Worm (Caenorhabditis elegans) whole organism, young adult: ENCODE results near the gene M01F1.9.

Source experiments
- B0336.3 ChIP-seq: fragments of 200-800 bp; sonication (Bioruptor generic); IDR thresholded peaks from 2 replicates; pipeline ENCODE4 v1.3.6; 2022; ENCODE audit warnings: missing genetic modification characterization, missing compliant biosample characterization
- D2030.7 ChIP-seq: fragments of 200-800 bp; sonication (Bioruptor generic); IDR thresholded peaks from 2 replicates; pipeline ENCODE4 v1.3.6; 2022; ENCODE audit warnings: missing genetic modification reagents, missing genetic modification characterization, missing compliant biosample characterization
- F33H1.4 ChIP-seq: fragments of 200-800 bp; sonication (Bioruptor generic); IDR thresholded peaks from 2 replicates; pipeline ENCODE4 v1.3.6; 2022; ENCODE audit warnings: missing genetic modification reagents, missing genetic modification characterization, missing compliant biosample characterization
- F49E8.2 ChIP-seq: sonication (generic microtip); optimal IDR thresholded peaks from 3 replicates; lab custom pipeline; 2017; ENCODE audit warnings: missing genetic modification characterization, mild to moderate bottlenecking, missing compliant biosample characterization, antibody characterized with exemption, moderate library complexity; ENCODE audit not compliant: insufficient read depth
- T26A5.8 ChIP-seq: sonication (generic microtip); optimal IDR thresholded peaks from 2 replicates; lab custom pipeline; 2016; ENCODE audit warnings: missing genetic modification characterization, missing compliant biosample characterization
- Y56A3A.18 ChIP-seq: fragments of 200-800 bp; sonication (Bioruptor generic); IDR thresholded peaks from 2 replicates; pipeline ENCODE4 v1.3.6; 2022; ENCODE audit warnings: missing genetic modification reagents, missing genetic modification characterization, missing compliant biosample characterization
- atf-7 ChIP-seq: sonication (generic microtip); optimal IDR thresholded peaks from 2 replicates; lab custom pipeline; 2017; ENCODE audit warnings: mild to moderate bottlenecking, missing genetic modification characterization, missing compliant biosample characterization
- attf-6 ChIP-seq: fragments of 200-800 bp; sonication (Bioruptor generic); IDR thresholded peaks from 2 replicates; pipeline ENCODE4 v1.3.6; 2022; ENCODE audit warnings: missing genetic modification reagents, missing genetic modification characterization, missing compliant biosample characterization
- bed-2 ChIP-seq: fragments of 200-800 bp; sonication (Bioruptor generic); IDR thresholded peaks from 2 replicates; pipeline ENCODE4 v1.3.6; 2022; ENCODE audit warnings: missing genetic modification reagents, missing genetic modification characterization, missing compliant biosample characterization
- cebp-1 ChIP-seq, 2 experiments: fragments of 200-800 bp in 1 of 2; sonication (Bioruptor generic) in 1 of 2; sonication (generic microtip) in 1 of 2; IDR thresholded peaks in 1 of 2; optimal IDR thresholded peaks in 1 of 2; 2 replicates each; pipeline versions ENCODE4 v1.3.6 to Lab custom; 2017 to 2022; ENCODE audit warnings: missing compliant biosample characterization in 2 of 2, missing genetic modification characterization in 2 of 2, mild to moderate bottlenecking in 1 of 2, missing genetic modification reagents in 1 of 2, moderate library complexity in 1 of 2
- cebp-2 ChIP-seq: fragments of 200-800 bp; sonication (Bioruptor generic); IDR thresholded peaks from 2 replicates; pipeline ENCODE4 v1.3.6; 2022; ENCODE audit warnings: missing genetic modification characterization, missing compliant biosample characterization
- chd-7 ChIP-seq: sonication (generic microtip); optimal IDR thresholded peaks from 2 replicates; lab custom pipeline; 2016; ENCODE audit warnings: mild to moderate bottlenecking, missing genetic modification characterization, moderate library complexity, missing compliant biosample characterization
- dpl-1 ChIP-seq: fragments of 150-350 bp; optimal IDR thresholded peaks from 2 replicates; lab custom pipeline; 2014; ENCODE audit warnings: missing biosample characterization, missing genetic modification reagents, missing genetic modification characterization
- egl-18 ChIP-seq: fragments of 200-800 bp; sonication (Bioruptor generic); IDR thresholded peaks from 2 replicates; pipeline ENCODE4 v1.3.6; 2022; ENCODE audit warnings: missing genetic modification reagents, missing genetic modification characterization, missing compliant biosample characterization
- him-1 ChIP-seq: sonication (generic microtip); optimal IDR thresholded peaks from 2 replicates; lab custom pipeline; 2016; ENCODE audit warnings: missing genotype, missing genetic modification reagents, missing genetic modification characterization, missing compliant biosample characterization
- hlh-12 ChIP-seq: sonication (generic microtip); optimal IDR thresholded peaks from 2 replicates; lab custom pipeline; 2016; ENCODE audit warnings: missing genetic modification characterization, missing compliant biosample characterization
- hmg-1.2 ChIP-seq: fragments of 200-800 bp; sonication (Bioruptor generic); IDR thresholded peaks from 2 replicates; pipeline ENCODE4 v1.3.6; 2022; ENCODE audit warnings: missing genetic modification reagents, missing genetic modification characterization, missing compliant biosample characterization
- lin-26 ChIP-seq: fragments of 200-800 bp; sonication (Bioruptor generic); IDR thresholded peaks from 2 replicates; pipeline ENCODE4 v1.3.6; 2022; ENCODE audit warnings: missing genetic modification reagents, missing genetic modification characterization, missing compliant biosample characterization
- lin-35 ChIP-seq, 3 experiments: fragments of 150-350 bp in 2 of 3; sonication (generic microtip) in 1 of 3; optimal IDR thresholded peaks; 2 replicates each; lab custom pipeline; 2014 to 2018; ENCODE audit warnings: missing biosample characterization in 3 of 3, missing genetic modification characterization in 3 of 3, missing genetic modification reagents in 3 of 3
- lsl-1 ChIP-seq: fragments of 200-800 bp; sonication (Bioruptor generic); optimal IDR thresholded peaks from 2 replicates; lab custom pipeline; 2018; ENCODE audit warnings: mild to moderate bottlenecking, missing genetic modification characterization, moderate library complexity, missing compliant biosample characterization
- lsy-27 ChIP-seq: sonication (generic microtip); optimal IDR thresholded peaks from 2 replicates; lab custom pipeline; 2017; ENCODE audit warnings: missing genetic modification characterization, mild to moderate bottlenecking, missing compliant biosample characterization, antibody characterized with exemption, missing genotype, borderline replicate concordance; ENCODE audit not compliant: insufficient read depth
- nfyb-1 ChIP-seq: fragments of 200-800 bp; sonication (Bioruptor generic); IDR thresholded peaks from 2 replicates; pipeline ENCODE4 v1.3.6; 2022; ENCODE audit warnings: missing genetic modification reagents, missing genetic modification characterization, missing compliant biosample characterization
- nhr-80 ChIP-seq: sonication (generic microtip); optimal IDR thresholded peaks from 2 replicates; lab custom pipeline; 2016; ENCODE audit warnings: missing genetic modification characterization, missing compliant biosample characterization
- pha-4 ChIP-seq: fragments of 150-350 bp; sonication (generic microtip); optimal IDR thresholded peaks from 2 replicates; lab custom pipeline; 2014; ENCODE audit warnings: missing biosample characterization, missing genetic modification reagents, missing genetic modification characterization
- sea-2 ChIP-seq: fragments of 200-800 bp; sonication (Bioruptor generic); IDR thresholded peaks from 2 replicates; pipeline ENCODE4 v1.3.6; 2022; ENCODE audit warnings: missing genetic modification characterization, missing compliant biosample characterization
- snpc-3.4 ChIP-seq: sonication (generic microtip); optimal IDR thresholded peaks from 2 replicates; lab custom pipeline; 2017; ENCODE audit warnings: missing genetic modification characterization, mild to moderate bottlenecking, missing compliant biosample characterization, antibody characterized with exemption, moderate library complexity, missing genotype, missing genetic modification reagents
- tbp1 ChIP-seq: fragments of 200-800 bp; sonication (Bioruptor generic); optimal IDR thresholded peaks from 2 replicates; lab custom pipeline; 2018; ENCODE audit warnings: mild to moderate bottlenecking, missing genetic modification characterization, missing compliant biosample characterization
- tlf-1 ChIP-seq: fragments of 200-800 bp; sonication (Bioruptor generic); optimal IDR thresholded peaks from 2 replicates; lab custom pipeline; 2018; ENCODE audit warnings: mild to moderate bottlenecking, missing genetic modification characterization, missing compliant biosample characterization
- xnd-1 ChIP-seq: sonication (generic microtip); optimal IDR thresholded peaks from 2 replicates; lab custom pipeline; 2016; ENCODE audit warnings: missing genotype, missing genetic modification reagents, missing genetic modification characterization, missing compliant biosample characterization
- ztf-26 ChIP-seq: sonication (generic microtip); optimal IDR thresholded peaks from 2 replicates; lab custom pipeline; 2017; ENCODE audit warnings: missing genetic modification characterization, missing compliant biosample characterization
- ztf-28 ChIP-seq: fragments of 200-800 bp; sonication (Bioruptor generic); IDR thresholded peaks from 2 replicates; pipeline ENCODE4 v1.3.6; 2022; ENCODE audit warnings: missing genetic modification reagents, missing genetic modification characterization, missing compliant biosample characterization

Gene M01F1.9

ce11 chrIII:3470973-3471372 lies 27.9 kb downstream of the M01F1.9 start (continued):
- TF ChIP-seq lsl-1 (GFP tag; lab: Kevin White, UChicago), result peak; percentile 90
- no peak for TF ChIP-seq dpl-1
- no peak for TF ChIP-seq cebp-2 (GFP tag; lab: Robert Waterston, UW)
- no peak for TF ChIP-seq tbp1 (GFP tag; lab: Kevin White, UChicago)
- TF ChIP-seq bed-2 (GFP tag; lab: Robert Waterston, UW), result no peak
- no peak for TF ChIP-seq F49E8.2
- TF ChIP-seq him-1 (tag; lab: Kevin White, UChicago), result peak; percentile 48
- TF ChIP-seq D2030.7 (GFP tag; lab: Robert Waterston, UW), result peak; percentile 31; the same call in 1 of the 2 replicates
- TF ChIP-seq xnd-1, result peak; percentile 74
- TF ChIP-seq tlf-1 (GFP tag; lab: Kevin White, UChicago), result no peak
- TF ChIP-seq snpc-3.4 (tag; lab: Kevin White, UChicago), result peak; percentile 30
- peak; percentile 86 for TF ChIP-seq F33H1.4 (GFP tag; lab: Robert Waterston, UW)
- no peak for TF ChIP-seq chd-7 (tag; lab: Kevin White, UChicago)
- TF ChIP-seq Y56A3A.18, result no peak

DNA sequence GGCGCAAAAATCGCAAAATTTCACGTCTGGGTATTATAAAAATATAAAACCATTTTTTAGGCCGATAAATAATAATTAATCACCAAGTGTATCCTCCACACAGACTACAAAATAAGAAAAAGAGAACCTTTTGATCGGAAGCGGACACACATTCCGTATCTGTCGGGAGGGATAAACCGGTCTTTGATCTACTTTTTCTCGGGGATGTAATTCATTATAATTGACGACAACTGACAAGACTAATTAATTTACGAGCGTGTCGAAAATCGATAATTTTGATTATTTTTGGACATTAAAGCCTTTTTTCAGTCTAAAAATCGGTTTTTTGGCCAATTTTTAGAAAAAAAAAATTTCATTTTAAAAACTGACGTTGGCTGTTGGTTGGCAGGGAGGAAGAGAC lies 28.4 kb downstream of the M01F1.9 start:
- TF ChIP-seq pha-4 (tag; lab: Kevin White, UChicago) (no peak), lsy-27 (tag; lab: Kevin White, UChicago) (no peak), lin-35 (GFP tag; optimal IDR thresholded peaks at IDR 0.05; lab: Kevin White, UChicago) (no peak), T26A5.8 (tag; lab: Kevin White, UChicago) (no peak), egl-18 (GFP tag; lab: Robert Waterston, UW) (no peak), atf-7 (tag; lab: Kevin White, UChicago) (no peak)

DNA sequence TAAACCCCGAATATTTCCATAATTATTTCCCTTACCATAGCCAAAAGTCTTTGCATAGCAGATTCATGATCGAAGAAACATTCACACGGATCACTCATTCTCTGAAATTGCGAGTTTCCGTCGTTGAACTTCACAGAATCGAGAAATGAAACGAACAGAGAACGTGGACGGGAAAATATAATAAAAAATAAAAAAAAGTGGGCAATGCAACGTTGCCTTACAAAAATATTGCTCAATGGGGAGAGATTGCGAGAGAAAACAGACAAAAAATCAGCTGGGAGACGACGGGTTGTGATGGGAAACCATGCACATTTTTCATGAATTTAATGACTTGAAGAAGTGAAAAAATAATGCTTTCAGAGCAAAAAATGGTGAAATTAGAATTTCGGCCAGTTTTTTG lies 29.2 kb downstream of the M01F1.9 start, which contains the start of gene smim-14:
TSS of gene smim-14 (minus strand) at position 101 of the 400 bp plus-strand sequence.
- no peak for TF ChIP-seq lsy-27 (tag; lab: Kevin White, UChicago)
- TF ChIP-seq F33H1.4 (GFP tag; lab: Robert Waterston, UW), result no peak
- no peak for TF ChIP-seq ztf-28
- no peak for TF ChIP-seq sea-2 (GFP tag; lab: Robert Waterston, UW)
- no peak for TF ChIP-seq ztf-26 (tag; lab: Kevin White, UChicago)
- no peak for TF ChIP-seq attf-6 (GFP tag; lab: Robert Waterston, UW)
- TF ChIP-seq hmg-1.2 (GFP tag; lab: Robert Waterston, UW), result no peak; the same call in 1 of the 2 replicates
- TF ChIP-seq lin-26 (GFP tag; lab: Robert Waterston, UW), result no peak

- TF ChIP-seq B0336.3 (no peak), cebp-1 (GFP tag; IDR thresholded peaks at IDR 0.05; lab: Robert Waterston, UW) (no peak), cebp-1 (tag; optimal IDR thresholded peaks at IDR 0.05; lab: Kevin White, UChicago) (peak; percentile 13), hlh-12 (tag; lab: Kevin White, UChicago) (no peak), lsl-1 (GFP tag; lab: Kevin White, UChicago) (no peak), nhr-80 (peak; percentile 52), T26A5.8 (tag; lab: Kevin White, UChicago) (no peak)
Observed at ce11 chrIII:3468384-3468783, 30.5 kb downstream of the M01F1.9 start.

DNA sequence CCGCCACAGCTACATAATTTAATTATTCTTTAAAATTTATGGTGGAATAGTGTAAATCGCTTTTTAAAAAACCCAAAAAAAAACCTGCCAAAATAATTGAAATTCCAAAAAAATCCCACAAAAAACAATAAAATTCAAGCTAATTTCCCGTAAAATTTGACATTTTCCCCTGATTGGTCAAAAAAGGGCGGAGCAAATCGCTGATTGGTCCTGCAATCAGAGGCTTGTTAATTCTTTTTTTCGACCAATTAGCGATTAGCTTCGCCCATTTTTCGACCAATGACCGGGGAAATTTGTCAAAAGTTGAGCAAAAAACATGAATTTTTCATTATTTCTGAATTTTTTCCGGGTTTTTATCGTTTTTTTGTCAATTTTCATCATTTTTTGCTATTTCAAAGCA lies 31.8 kb downstream of the M01F1.9 start:
- peak; percentile 73 for TF ChIP-seq nfyb-1 (GFP tag; lab: Robert Waterston, UW)
- TF ChIP-seq xnd-1, result no peak
